Worm (Caenorhabditis elegans) whole organism, mixed stage, embryonic: ENCODE results near the gene K04A8.1.
"Not testable (repeated sequence)": the region's sequence is repeated elsewhere in the genome, so short reads cannot be mapped to it uniquely, and the experiment has no call there.

ENCODE experiments used
- M03D4.4 ChIP-seq: sonication (generic microtip); optimal IDR thresholded peaks from 2 replicates; lab custom pipeline; 2017; ENCODE audit warnings: mild to moderate bottlenecking, missing genetic modification characterization, missing compliant biosample characterization
- blmp-1 ChIP-seq: fragments of 150-350 bp; optimal IDR thresholded peaks from 2 replicates; lab custom pipeline; 2014; ENCODE audit warnings: missing biosample characterization, missing genetic modification characterization
- ceh-39 ChIP-seq: fragments of 150-350 bp; optimal IDR thresholded peaks from 2 replicates; lab custom pipeline; 2014; ENCODE audit warnings: missing biosample characterization, missing genetic modification characterization
- ceh-43 ChIP-seq: fragments of 200-800 bp; sonication (Bioruptor generic); optimal IDR thresholded peaks from 2 replicates; lab custom pipeline; 2018; ENCODE audit warnings: mild to moderate bottlenecking, missing genetic modification characterization, moderate library complexity, missing compliant biosample characterization
- ces-1 ChIP-seq: fragments of 150-350 bp; optimal IDR thresholded peaks from 2 replicates; lab custom pipeline; 2014; ENCODE audit warnings: missing biosample characterization, missing genetic modification reagents, missing genetic modification characterization
- cnd-1 ChIP-seq: fragments of 200-800 bp; sonication (Bioruptor generic); optimal IDR thresholded peaks from 2 replicates; lab custom pipeline; 2018; ENCODE audit warnings: mild to moderate bottlenecking, missing genetic modification characterization, missing compliant biosample characterization
- drap-1 ChIP-seq: fragments of 200-800 bp; sonication (Bioruptor generic); optimal IDR thresholded peaks from 3 replicates; lab custom pipeline; 2018; ENCODE audit warnings: mild to moderate bottlenecking, missing genetic modification characterization, missing compliant biosample characterization
- elt-1 ChIP-seq: sonication (generic microtip); optimal IDR thresholded peaks from 2 replicates; lab custom pipeline; 2017; ENCODE audit warnings: missing genetic modification characterization, mild to moderate bottlenecking, missing compliant biosample characterization, antibody characterized with exemption, moderate library complexity, borderline replicate concordance; ENCODE audit not compliant: insufficient read depth
- flh-1 ChIP-seq: fragments of 200-800 bp; sonication (Bioruptor generic); optimal IDR thresholded peaks from 2 replicates; lab custom pipeline; 2018; ENCODE audit warnings: mild to moderate bottlenecking, missing genetic modification characterization, moderate library complexity, missing compliant biosample characterization
- ham-2 ChIP-seq: fragments of 200-800 bp; sonication (Bioruptor generic); optimal IDR thresholded peaks from 2 replicates; lab custom pipeline; 2018; ENCODE audit warnings: mild to moderate bottlenecking, missing genetic modification characterization, missing compliant biosample characterization
- hlh-1 ChIP-seq: fragments of 150-350 bp; optimal IDR thresholded peaks from 2 replicates; lab custom pipeline; 2014; ENCODE audit warnings: missing biosample characterization, missing genetic modification reagents, missing genetic modification characterization
- lin-13 ChIP-seq: fragments of 150-350 bp; optimal IDR thresholded peaks from 2 replicates; lab custom pipeline; 2014; ENCODE audit warnings: missing biosample characterization, missing genetic modification characterization
- lin-32 ChIP-seq: fragments of 200-800 bp; sonication (Bioruptor generic); optimal IDR thresholded peaks from 2 replicates; lab custom pipeline; 2018; ENCODE audit warnings: mild to moderate bottlenecking, missing genetic modification characterization, missing compliant biosample characterization
- lsy-2 ChIP-seq: fragments of 150-350 bp; optimal IDR thresholded peaks from 2 replicates; lab custom pipeline; 2014; ENCODE audit warnings: missing biosample characterization, missing genetic modification characterization
- mab-5 ChIP-seq: fragments of 150-350 bp; optimal IDR thresholded peaks from 2 replicates; lab custom pipeline; 2014; ENCODE audit warnings: missing biosample characterization, missing genetic modification characterization
- mep-1 ChIP-seq: fragments of 150-350 bp; optimal IDR thresholded peaks from 2 replicates; lab custom pipeline; 2017; ENCODE audit warnings: missing biosample characterization, missing genetic modification reagents, missing genetic modification characterization, inconsistent platforms
- mls-2 ChIP-seq: sonication (generic microtip); optimal IDR thresholded peaks from 2 replicates; lab custom pipeline; 2016; ENCODE audit warnings: mild to moderate bottlenecking, missing genetic modification characterization, moderate library complexity, missing compliant biosample characterization
- nhr-12 ChIP-seq: fragments of 150-350 bp; optimal IDR thresholded peaks from 2 replicates; lab custom pipeline; 2014; ENCODE audit warnings: missing biosample characterization, missing genetic modification characterization
- nhr-2 ChIP-seq: fragments of 150-350 bp; optimal IDR thresholded peaks from 2 replicates; lab custom pipeline; 2014; ENCODE audit warnings: missing biosample characterization, missing genetic modification characterization
- nhr-237 ChIP-seq: fragments of 150-350 bp; optimal IDR thresholded peaks from 2 replicates; lab custom pipeline; 2014; ENCODE audit warnings: missing biosample characterization, missing genetic modification characterization
- nhr-28 ChIP-seq: fragments of 150-350 bp; optimal IDR thresholded peaks from 2 replicates; lab custom pipeline; 2014; ENCODE audit warnings: missing biosample characterization, missing genetic modification characterization
- nhr-76 ChIP-seq: sonication (generic microtip); optimal IDR thresholded peaks from 2 replicates; lab custom pipeline; 2017; ENCODE audit warnings: missing biosample characterization, missing genetic modification characterization
- pha-4 ChIP-seq: fragments of 150-350 bp; optimal IDR thresholded peaks from 2 replicates; lab custom pipeline; 2018; ENCODE audit warnings: missing biosample characterization, missing genetic modification reagents, missing genetic modification characterization
- sem-2 ChIP-seq: fragments of 200-800 bp; sonication (Bioruptor generic); optimal IDR thresholded peaks from 2 replicates; lab custom pipeline; 2018; ENCODE audit warnings: mild to moderate bottlenecking, missing genetic modification characterization, missing compliant biosample characterization
- snpc-4 ChIP-seq: fragments of 150-350 bp; optimal IDR thresholded peaks from 2 replicates; lab custom pipeline; 2014; ENCODE audit warnings: missing biosample characterization, missing genetic modification characterization
- sptf-1 ChIP-seq: sonication (generic microtip); optimal IDR thresholded peaks from 2 replicates; lab custom pipeline; 2017; ENCODE audit warnings: mild to moderate bottlenecking, missing genetic modification characterization, moderate library complexity, missing compliant biosample characterization
- tbx-8 ChIP-seq: fragments of 200-800 bp; sonication (Bioruptor generic); optimal IDR thresholded peaks from 2 replicates; lab custom pipeline; 2018; ENCODE audit warnings: mild to moderate bottlenecking, missing genetic modification characterization, moderate library complexity, missing compliant biosample characterization
- unc-120 ChIP-seq: sonication (generic microtip); optimal IDR thresholded peaks from 2 replicates; lab custom pipeline; 2017; ENCODE audit warnings: missing genetic modification characterization, missing compliant biosample characterization; ENCODE audit not compliant: poor library complexity, severe bottlenecking
- unc-39 ChIP-seq: fragments of 150-350 bp; optimal IDR thresholded peaks from 2 replicates; lab custom pipeline; 2014; ENCODE audit warnings: missing biosample characterization, missing genetic modification characterization
- unc-62 ChIP-seq: fragments of 150-350 bp; optimal IDR thresholded peaks from 2 replicates; lab custom pipeline; 2014; ENCODE audit warnings: missing biosample characterization, missing genetic modification reagents, missing genetic modification characterization
- zip-8 ChIP-seq: fragments of 150-350 bp; optimal IDR thresholded peaks from 2 replicates; lab custom pipeline; 2014; ENCODE audit warnings: missing biosample characterization, missing genetic modification characterization

The K04A8.1 gene

DNA sequence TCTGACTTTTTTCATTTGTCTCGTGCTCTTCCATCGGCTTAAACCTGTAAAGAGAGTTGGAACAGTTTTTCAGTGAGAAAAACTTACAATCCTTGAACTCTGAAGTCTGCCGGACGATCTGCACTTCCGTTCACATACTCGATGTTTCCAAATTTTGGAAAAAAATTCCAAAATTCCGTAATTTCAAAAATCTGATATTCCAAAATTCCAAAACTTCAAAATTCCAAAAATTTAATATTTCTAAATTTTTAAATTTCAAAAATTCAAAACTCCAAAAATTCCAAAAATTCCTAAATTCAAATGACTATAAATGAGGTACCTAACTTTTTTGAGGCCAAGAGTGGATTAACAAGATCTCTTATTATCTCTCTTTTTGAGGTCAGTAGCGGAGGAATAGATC, 10.4 kb downstream of the K04A8.1 start, which contains the start of gene EGAP9.4:
TSS of gene EGAP9.4 (plus strand) at position 301 of the 400 bp plus-strand sequence.
- TF ChIP-seq elt-1 = peak; percentile 28
- TF ChIP-seq mab-5 = no peak

ce11 chrV:6579992-6580391, 13.9 kb downstream of the K04A8.1 start, which contains the start of gene EGAP9.3:
TSS of gene EGAP9.3 (minus strand) at chrV:6580122.
- no peak for TF ChIP-seq hlh-1 (tag; lab: Kevin White, UChicago)
- TF ChIP-seq ceh-43 (GFP tag; lab: Kevin White, UChicago) = no peak
- no peak for TF ChIP-seq flh-1 (GFP tag; lab: Kevin White, UChicago)
- no peak for TF ChIP-seq lsy-2 (tag; lab: Kevin White, UChicago)
- TF ChIP-seq ceh-39 (tag; lab: Kevin White, UChicago) = no peak
- no peak for TF ChIP-seq blmp-1 (tag; lab: Kevin White, UChicago)
- no peak for TF ChIP-seq sptf-1
- TF ChIP-seq unc-120 (tag; lab: Kevin White, UChicago) = no peak
- TF ChIP-seq snpc-4 (tag; lab: Kevin White, UChicago) = no peak
- no peak for TF ChIP-seq tbx-8
- no peak for TF ChIP-seq sem-2 (GFP tag; lab: Kevin White, UChicago)
- no peak for TF ChIP-seq ces-1
- no peak for TF ChIP-seq nhr-76
- TF ChIP-seq lin-13 (tag; lab: Kevin White, UChicago) = no peak
- no peak for TF ChIP-seq nhr-2
- TF ChIP-seq elt-1 = no peak
- TF ChIP-seq drap-1 (GFP tag; lab: Kevin White, UChicago) = no peak
- TF ChIP-seq nhr-237 (tag; lab: Kevin White, UChicago) = no peak
- no peak for TF ChIP-seq pha-4
- no peak for TF ChIP-seq cnd-1 (tag; lab: Kevin White, UChicago)

- TF ChIP-seq ces-1; M03D4.4 (tag; lab: Kevin White, UChicago); lin-32 (GFP tag; lab: Kevin White, UChicago): not testable (repeated sequence)
- TF ChIP-seq, all 35 proteins: peak for 0; not testable (repeated sequence) for 35
These were observed 15.6 kb downstream of the K04A8.1 start, which contains the start of gene ZK1055.4 for ce11 chrV:6581762-6582161. TSS of gene ZK1055.4 (plus strand) at chrV:6582062.

DNA sequence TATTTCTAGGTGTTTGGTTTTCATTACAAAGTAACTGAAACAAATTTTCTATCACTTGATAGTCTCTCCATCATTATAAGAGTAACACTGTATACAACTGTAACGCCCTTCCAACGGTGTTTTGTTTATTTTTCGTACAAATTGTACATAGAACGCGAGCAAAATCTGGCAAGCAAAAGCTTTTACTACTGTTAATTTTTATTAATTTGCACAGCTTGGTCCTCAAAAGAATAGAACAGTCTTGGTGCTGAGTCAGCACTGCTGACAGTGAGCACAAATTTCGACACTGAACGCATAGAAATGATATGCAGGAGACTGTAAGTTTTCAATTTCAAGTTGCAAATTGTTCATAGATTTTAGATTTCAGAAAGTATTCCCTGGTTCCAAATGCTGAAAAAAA, 24.1 kb downstream of the K04A8.1 start, which contains the start of gene ZK1055.2:
TSS of gene ZK1055.2 (plus strand) at position 301 of the 400 bp plus-strand sequence.
- no peak for TF ChIP-seq sptf-1
- no peak for TF ChIP-seq tbx-8
- no peak for TF ChIP-seq lin-32 (GFP tag; lab: Kevin White, UChicago)
- no peak for TF ChIP-seq snpc-4 (tag; lab: Kevin White, UChicago)
- no peak for TF ChIP-seq nhr-28
- TF ChIP-seq zip-8 (tag; lab: Kevin White, UChicago) = no peak
- TF ChIP-seq nhr-12 (tag; lab: Kevin White, UChicago) = no peak
- TF ChIP-seq cnd-1 (tag; lab: Kevin White, UChicago) = no peak
- no peak for TF ChIP-seq mls-2 (tag; lab: Kevin White, UChicago)
- TF ChIP-seq unc-120 (tag; lab: Kevin White, UChicago) = no peak
- no peak for TF ChIP-seq nhr-2
- TF ChIP-seq ham-2 (GFP tag; lab: Kevin White, UChicago) = no peak
- no peak for TF ChIP-seq unc-62 (GFP tag; lab: Kevin White, UChicago)
- TF ChIP-seq unc-39 (tag; lab: Kevin White, UChicago) = no peak
- TF ChIP-seq flh-1 (GFP tag; lab: Kevin White, UChicago) = no peak
- TF ChIP-seq ceh-43 (GFP tag; lab: Kevin White, UChicago) = no peak
- TF ChIP-seq lin-13 (tag; lab: Kevin White, UChicago) = no peak
- TF ChIP-seq nhr-237 (tag; lab: Kevin White, UChicago) = no peak
- TF ChIP-seq ces-1 = no peak
- TF ChIP-seq ceh-39 (tag; lab: Kevin White, UChicago) = no peak

- TF ChIP-seq mep-1 (tag; lab: Kevin White, UChicago) = peak; percentile 39
- no peak for TF ChIP-seq mab-5
- peak; percentile 32 for TF ChIP-seq hlh-1 (tag; lab: Kevin White, UChicago)
- peak; percentile 2 for TF ChIP-seq lin-13 (tag; lab: Kevin White, UChicago)
- TF ChIP-seq, all 35 proteins: peak for 3
These were observed 27.6 kb downstream of the K04A8.1 start, which contains the start of gene hcp-1 for ce11 chrV:6593700-6594244. TSS of gene hcp-1 (plus strand) at chrV:6594194.
